Worm (Caenorhabditis elegans): Measurements from ENCODE around the gene srw-31.

srw-31 gene

ce11 chrV:17469180-17469579 is 37.2 kb upstream of the srw-31 start, which contains the start of gene F20E11.17:
Gene F20E11.17, minus strand, starts transcription at chrV:17469280.
- no peak for TF ChIP-seq hsf-1 (GFP tag; IDR thresholded peaks at IDR 0.05)
- TF ChIP-seq bed-1 (GFP tag; IDR thresholded peaks at IDR 0.05): no peak
- TF ChIP-seq gei-17 (GFP tag; optimal IDR thresholded peaks at IDR 0.05): no peak
- TF ChIP-seq rec-8 (tag; optimal IDR thresholded peaks at IDR 0.05): no peak
- TF ChIP-seq him-1 (tag; optimal IDR thresholded peaks at IDR 0.05): no peak
- TF ChIP-seq Y79H2A.3 (GFP tag; conservative IDR thresholded peaks at IDR 0.05): no peak
- TF ChIP-seq T26A5.8 (tag; optimal IDR thresholded peaks at IDR 0.05): no peak
- TF ChIP-seq snpc-1.1 (tag; optimal IDR thresholded peaks at IDR 0.05; ENCODE audit: insufficient read depth): no peak
- TF ChIP-seq F22D6.2 (tag; optimal IDR thresholded peaks at IDR 0.05): no peak

ce11 chrV:17471564-17471963 is 34.8 kb upstream of the srw-31 start, which contains the start of gene srh-235:
Gene srh-235, minus strand, starts transcription at chrV:17471664.
- TF ChIP-seq Y95B8A.8 (GFP tag; IDR thresholded peaks at IDR 0.05) (no peak), ekl-4 (GFP tag; IDR thresholded peaks at IDR 0.05) (no peak), tlf-1 (GFP tag; optimal IDR thresholded peaks at IDR 0.05) (no peak), snpc-3.4 (tag; optimal IDR thresholded peaks at IDR 0.05) (no peak), ceh-91 (GFP tag; IDR thresholded peaks at IDR 0.05) (no peak), hlh-12 (tag; optimal IDR thresholded peaks at IDR 0.05) (no peak), ztf-6 (GFP tag; IDR thresholded peaks at IDR 0.05) (no peak), Y79H2A.3 (GFP tag; conservative IDR thresholded peaks at IDR 0.05) (no peak), aptf-2 (GFP tag; conservative IDR thresholded peaks at IDR 0.05) (no peak), C17E4.6 (GFP tag; IDR thresholded peaks at IDR 0.05) (no peak), somi-1 (GFP tag; optimal IDR thresholded peaks at IDR 0.05) (no peak), him-1 (tag; optimal IDR thresholded peaks at IDR 0.05) (no peak), F10E7.11 (tag; optimal IDR thresholded peaks at IDR 0.05) (no peak), lsy-27 (tag; optimal IDR thresholded peaks at IDR 0.05; ENCODE audit: borderline replicate concordance, insufficient read depth) (no peak), hlh-26 (GFP tag; conservative IDR thresholded peaks at IDR 0.05) (no peak), nfyb-1 (GFP tag; IDR thresholded peaks at IDR 0.05) (no peak), madf-3 (GFP tag; IDR thresholded peaks at IDR 0.05) (no peak), snpc-1.1 (tag; optimal IDR thresholded peaks at IDR 0.05; ENCODE audit: insufficient read depth) (no peak), fkh-3 (tag; optimal IDR thresholded peaks at IDR 0.05) (no peak)

- TF ChIP-seq hmg-1.2 (GFP tag; IDR thresholded peaks at IDR 0.05): no peak
- no peak for TF ChIP-seq dpl-1 (GFP tag; optimal IDR thresholded peaks at IDR 0.05)
- no peak for TF ChIP-seq rcor-1 (GFP tag; IDR thresholded peaks at IDR 0.05)
- TF ChIP-seq somi-1 (GFP tag; optimal IDR thresholded peaks at IDR 0.05): no peak
- TF ChIP-seq lsl-1 (GFP tag; optimal IDR thresholded peaks at IDR 0.05): no peak
- TF ChIP-seq aptf-3 (GFP tag; IDR thresholded peaks at IDR 0.05): no peak
These were observed 32.7 kb upstream of the srw-31 start, which contains the start of gene srh-123 for ce11 chrV:17473699-17474098. Gene srh-123, plus strand, starts transcription at chrV:17473999.

ce11 chrV:17476490-17476889 is 29.9 kb upstream of the srw-31 start, which contains the start of gene srbc-61:
Gene srbc-61, plus strand, starts transcription at chrV:17476790.
- no peak for TF ChIP-seq ccch-3 (GFP tag; optimal IDR thresholded peaks at IDR 0.05)
- no peak for TF ChIP-seq nhr-80 (tag; optimal IDR thresholded peaks at IDR 0.05)
- TF ChIP-seq snpc-1.3 (tag; optimal IDR thresholded peaks at IDR 0.05; ENCODE audit: insufficient read depth): no peak
- TF ChIP-seq hmg-20 (GFP tag; IDR thresholded peaks at IDR 0.05): no peak
- TF ChIP-seq egrh-3 (GFP tag; IDR thresholded peaks at IDR 0.05): no peak
- TF ChIP-seq cebp-2 (GFP tag; IDR thresholded peaks at IDR 0.05): no peak
- no peak for TF ChIP-seq ceh-91 (GFP tag; IDR thresholded peaks at IDR 0.05)
- no peak for TF ChIP-seq F22D6.2 (tag; optimal IDR thresholded peaks at IDR 0.05)
